Worm (Caenorhabditis elegans): ENCODE data around the gene mlcd-1.

DNA sequence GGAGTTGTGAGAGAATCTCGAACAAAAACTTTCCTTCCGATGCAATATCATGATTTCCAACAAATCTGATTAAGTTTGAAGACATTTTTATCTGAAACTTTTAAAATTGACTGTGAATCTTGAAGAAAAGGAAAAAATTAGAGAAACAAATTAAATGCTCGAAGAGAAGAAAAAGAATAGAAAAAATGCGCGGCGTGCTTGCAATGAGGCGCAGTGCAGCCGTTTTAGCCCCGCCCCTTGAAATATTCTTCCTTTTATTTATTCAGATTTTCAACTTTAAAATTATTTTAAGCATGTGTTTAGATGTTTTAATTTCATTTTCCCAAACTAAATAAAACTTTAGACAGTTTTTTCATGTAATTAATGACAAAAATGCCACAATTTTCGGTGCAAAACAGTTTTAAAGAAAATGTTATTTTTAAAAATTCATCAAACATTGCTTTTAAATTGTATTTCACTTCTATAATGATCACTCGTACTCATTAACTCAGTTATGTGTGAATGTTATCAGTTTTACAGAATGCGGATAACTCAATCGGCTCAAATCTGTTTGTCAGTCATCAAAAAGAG is 25.5 kb downstream of the mlcd-1 start, which contains the start of the genes mrps-34 and cisd-3.1:
- no peak for TF ChIP-seq gmeb-2 (tag; optimal IDR thresholded peaks at IDR 0.05)
- TF ChIP-seq che-1 (tag; optimal IDR thresholded peaks at IDR 0.05): peak; percentile 22
- no peak for TF ChIP-seq eyg-1 (tag; optimal IDR thresholded peaks at IDR 0.05)
- peak; percentile 66 for TF ChIP-seq elt-2 (tag; optimal IDR thresholded peaks at IDR 0.05)
- no peak for TF ChIP-seq ceh-9 (tag; optimal IDR thresholded peaks at IDR 0.05)
- no peak for TF ChIP-seq F13H6.1 (tag; optimal IDR thresholded peaks at IDR 0.05)
